Fruit fly (Drosophila melanogaster): ENCODE measurements around the gene Tak1.

Gene Tak1

dm6 chrX:20519049-20519448 is 5.7 kb downstream of the Tak1 start (continued):
- TF ChIP-seq Vsx1 (GFP tag; optimal IDR thresholded peaks at IDR 0.05) (no peak), CG6175 (GFP tag; IDR thresholded peaks at IDR 0.05) (no peak), fd96Cb (tag; optimal IDR thresholded peaks at IDR 0.05) (peak; percentile 46), CG11723 (GFP tag; optimal IDR thresholded peaks at IDR 0.05) (no peak), CG10979 (tag; optimal IDR thresholded peaks at IDR 0.05) (peak; percentile 60), lola (GFP tag; optimal IDR thresholded peaks at IDR 0.05) (peak in 1 of 3 experiments; percentile 8), CG18764 (GFP tag; optimal IDR thresholded peaks at IDR 0.05) (no peak), CG12942 (GFP tag; optimal IDR thresholded peaks at IDR 0.05) (peak; percentile 15), Tbp (GFP tag; optimal IDR thresholded peaks at IDR 0.05) (no peak), Nf-YB (GFP tag; optimal IDR thresholded peaks at IDR 0.05) (no peak), chif (GFP tag; optimal IDR thresholded peaks at IDR 0.05) (peak; percentile 21 to 53), eyg (GFP tag; optimal IDR thresholded peaks at IDR 0.05) (no peak), B-H2 (GFP tag; optimal IDR thresholded peaks at IDR 0.05) (no peak), pfk (GFP tag; optimal IDR thresholded peaks at IDR 0.05) (no peak), NC2β (GFP tag; optimal IDR thresholded peaks at IDR 0.05) (no peak), Adf1 (GFP tag; IDR thresholded peaks at IDR 0.05) (no peak), CG13775 (GFP tag; optimal IDR thresholded peaks at IDR 0.05) (peak; percentile 22), Dref (GFP tag; IDR thresholded peaks at IDR 0.05) (no peak), CG17186 (GFP tag; optimal IDR thresholded peaks at IDR 0.05) (no peak), Hr3 (GFP tag; optimal IDR thresholded peaks at IDR 0.05) (peak; percentile 50), ken (GFP tag; IDR thresholded peaks at IDR 0.05) (peak; percentile 30; the same call in 1 of the 3 replicates), HLH54F (GFP tag; optimal IDR thresholded peaks at IDR 0.05) (no peak), org-1 (GFP tag; optimal IDR thresholded peaks at IDR 0.05) (no peak), Dfd (GFP tag; optimal IDR thresholded peaks at IDR 0.05) (no peak), CG13894 (tag; optimal IDR thresholded peaks at IDR 0.05) (no peak), Doc3 (GFP tag; IDR thresholded peaks at IDR 0.05; ENCODE audit: partially characterized antibody) (no peak), CG3407 (GFP tag; optimal IDR thresholded peaks at IDR 0.05) (no peak), sob (GFP tag; IDR thresholded peaks at IDR 0.05) (no peak; the same call in 1 of the 2 replicates), fd102C (GFP tag; optimal IDR thresholded peaks at IDR 0.05) (no peak), CG13624 (GFP tag; optimal IDR thresholded peaks at IDR 0.05) (no peak), CG34376 (GFP tag; optimal IDR thresholded peaks at IDR 0.05) (no peak), CG15696 (tag; optimal IDR thresholded peaks at IDR 0.05) (no peak), BtbVII (GFP tag; optimal IDR thresholded peaks at IDR 0.05) (no peak), hb (GFP tag; IDR thresholded peaks at IDR 0.05; ENCODE audit: partially characterized antibody) (no peak), ap (GFP tag; IDR thresholded peaks at IDR 0.05) (0 out of 2 replicates have a peak, but pooled peaks have one; percentile 12), CG12299 (tag; optimal IDR thresholded peaks at IDR 0.05) (no peak), CG11247 (GFP tag; IDR thresholded peaks at IDR 0.05) (no peak; the same call in 1 of the 2 replicates), CG10654 (GFP tag; optimal IDR thresholded peaks at IDR 0.05) (peak; percentile 5), CG8765 (GFP tag; IDR thresholded peaks at IDR 0.05) (no peak), CG17568 (GFP tag; optimal IDR thresholded peaks at IDR 0.05) (no peak), salm (tag; optimal IDR thresholded peaks at IDR 0.05) (no peak), gcm2 (GFP tag; optimal IDR thresholded peaks at IDR 0.05) (no peak), ems (GFP tag; optimal IDR thresholded peaks at IDR 0.05) (no peak), schlank (tag; optimal IDR thresholded peaks at IDR 0.05) (no peak), nmo (GFP tag; optimal IDR thresholded peaks at IDR 0.05) (peak; percentile 7), fu2 (GFP tag; optimal IDR thresholded peaks at IDR 0.05) (peak; percentile 26), abd-A (tag; optimal IDR thresholded peaks at IDR 0.05) (no peak), CrebB (tag; optimal IDR thresholded peaks at IDR 0.05) (no peak), en (GFP tag; optimal IDR thresholded peaks at IDR 0.05) (peak; percentile 13), B-H1 (GFP tag; IDR thresholded peaks at IDR 0.05) (peak; percentile 25; the same call in 1 of the 3 replicates), Med (GFP tag) (peak; percentile 52)
